Fruit fly (Drosophila melanogaster): ENCODE data around the gene Mur2B.

DNA sequence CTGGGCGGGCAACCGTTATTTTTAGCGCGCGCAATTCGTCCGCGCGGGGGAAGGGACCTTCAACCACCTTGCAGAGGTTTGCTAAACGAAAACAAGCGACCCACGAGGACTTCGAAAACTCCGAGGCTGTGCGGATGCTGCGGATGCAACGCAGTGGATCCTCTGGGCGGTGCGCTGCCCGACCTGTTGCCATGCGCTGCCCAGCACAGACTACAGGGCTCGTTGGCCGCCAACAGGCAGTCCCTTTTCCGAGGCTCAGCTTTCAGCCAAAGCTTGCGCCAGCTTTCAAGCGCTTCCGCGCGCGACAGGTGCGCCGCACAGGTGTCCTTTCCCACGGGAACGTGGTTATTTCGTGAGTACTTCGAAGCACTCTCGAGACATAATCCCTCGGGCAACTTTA is 192.2 kb downstream of the Mur2B start:
- TF ChIP-seq CG8478 (optimal IDR thresholded peaks at IDR 0.05) (no peak), EcR (GFP tag; optimal IDR thresholded peaks at IDR 0.05) (no peak), pan (optimal IDR thresholded peaks at IDR 0.05) (no peak), usp (GFP tag; optimal IDR thresholded peaks at IDR 0.05) (no peak)
